Fruit fly (Drosophila melanogaster) whole organism, embryonic: ENCODE data around the gene akirin.

Experiments
- ATbp ChIP-seq: fragments of 200-800 bp; sonication (Bioruptor generic); optimal IDR thresholded peaks from 2 replicates; lab custom pipeline; 2017; ENCODE audit warnings: missing biosample characterization, mild to moderate bottlenecking, missing genetic modification characterization, missing genetic modification reagents
- Adf1 ChIP-seq: fragments of 200-800 bp; sonication (Bioruptor generic); IDR thresholded peaks from 2 replicates; pipeline ENCODE4 v1.3.6; 2022; ENCODE audit warnings: missing biosample characterization, missing genetic modification characterization
- Antp ChIP-seq: fragments of 200-800 bp; sonication (Bioruptor generic); optimal IDR thresholded peaks from 3 replicates; lab custom pipeline; 2016; ENCODE audit warnings: missing biosample characterization, missing genetic modification characterization
- CG10147 ChIP-seq: fragments of 200-800 bp; sonication (Bioruptor generic); optimal IDR thresholded peaks from 2 replicates; lab custom pipeline; 2019; ENCODE audit warnings: missing biosample characterization, mild to moderate bottlenecking, missing genetic modification characterization, moderate library complexity
- CG10431 ChIP-seq: fragments of 200-800 bp; sonication (Bioruptor generic); optimal IDR thresholded peaks from 3 replicates; lab custom pipeline; 2018; ENCODE audit warnings: missing biosample characterization, mild to moderate bottlenecking, missing genetic modification characterization
- CG10543 ChIP-seq: fragments of 200-800 bp; sonication (Bioruptor generic); optimal IDR thresholded peaks from 3 replicates; lab custom pipeline; 2017; ENCODE audit warnings: missing biosample characterization, mild to moderate bottlenecking, missing genetic modification characterization, moderate library complexity
- CG10959 ChIP-seq: fragments of 200-800 bp; sonication (Bioruptor generic); IDR thresholded peaks from 2 replicates; pipeline ENCODE4 v1.3.6; 2022; ENCODE audit warnings: missing biosample characterization, missing genetic modification characterization
- CG11085 ChIP-seq: fragments of 200-800 bp; sonication (Bioruptor generic); IDR thresholded peaks from 2 replicates; pipeline ENCODE4 v1.3.6; 2022; ENCODE audit warnings: missing biosample characterization, missing genetic modification characterization
- CG11398 ChIP-seq: fragments of 200-800 bp; sonication (Bioruptor generic); optimal IDR thresholded peaks from 2 replicates; lab custom pipeline; 2016; ENCODE audit warnings: missing biosample characterization, missing genetic modification characterization
- CG12299 ChIP-seq: fragments of 200-800 bp; sonication (Bioruptor generic); optimal IDR thresholded peaks from 2 replicates; lab custom pipeline; 2018; ENCODE audit warnings: missing biosample characterization, mild to moderate bottlenecking, missing genetic modification characterization
- CG12659 ChIP-seq: fragments of 200-800 bp; sonication (Bioruptor generic); optimal IDR thresholded peaks from 3 replicates; lab custom pipeline; 2017; ENCODE audit warnings: mild to moderate bottlenecking, missing biosample characterization, missing genetic modification reagents, missing genetic modification characterization
- CG17361 ChIP-seq: fragments of 200-800 bp; sonication (Bioruptor generic); IDR thresholded peaks from 3 replicates; pipeline ENCODE4 v1.3.6; 2022; ENCODE audit warnings: missing biosample characterization, missing genetic modification characterization
- CG17912 ChIP-seq: fragments of 200-800 bp; sonication (Bioruptor generic); optimal IDR thresholded peaks from 2 replicates; lab custom pipeline; 2018; ENCODE audit warnings: missing biosample characterization, mild to moderate bottlenecking, missing genetic modification characterization
- CG31224 ChIP-seq: fragments of 200-800 bp; sonication (Bioruptor generic); IDR thresholded peaks from 2 replicates; pipeline ENCODE4 v1.3.6; 2022; ENCODE audit warnings: missing biosample characterization, missing genetic modification characterization
- CG34224 ChIP-seq: fragments of 200-800 bp; sonication (Bioruptor generic); IDR thresholded peaks from 3 replicates; pipeline ENCODE4 v1.3.6; 2022; ENCODE audit warnings: missing biosample characterization, missing genetic modification characterization; ENCODE audit not compliant: partially characterized antibody
- CG4707 ChIP-seq: fragments of 200-800 bp; sonication (Bioruptor generic); optimal IDR thresholded peaks from 2 replicates; lab custom pipeline; 2018; ENCODE audit warnings: missing biosample characterization, mild to moderate bottlenecking, missing genetic modification characterization, moderate library complexity
- CG6175 ChIP-seq: fragments of 200-800 bp; sonication (Bioruptor generic); IDR thresholded peaks from 3 replicates; pipeline ENCODE4 v1.3.6; 2022; ENCODE audit warnings: missing biosample characterization, missing genetic modification characterization
- CG9437 ChIP-seq: fragments of 200-800 bp; sonication (Bioruptor generic); optimal IDR thresholded peaks from 2 replicates; lab custom pipeline; 2018; ENCODE audit warnings: missing biosample characterization, mild to moderate bottlenecking, missing genetic modification characterization
- CG9727 ChIP-seq: fragments of 200-800 bp; sonication (Bioruptor generic); optimal IDR thresholded peaks from 3 replicates; lab custom pipeline; 2017; ENCODE audit warnings: missing biosample characterization, mild to moderate bottlenecking, missing genetic modification characterization
- CoRest ChIP-seq: fragments of 200-800 bp; sonication (Bioruptor generic); optimal IDR thresholded peaks from 3 replicates; lab custom pipeline; 2018; ENCODE audit warnings: missing biosample characterization, mild to moderate bottlenecking, missing genetic modification characterization, moderate library complexity
- Drgx ChIP-seq: fragments of 200-800 bp; sonication (Bioruptor generic); IDR thresholded peaks from 2 replicates; pipeline ENCODE4 v1.3.6; 2022; ENCODE audit warnings: missing biosample characterization, missing genetic modification characterization
- Elba2 ChIP-seq: fragments of 200-800 bp; sonication (Bioruptor generic); optimal IDR thresholded peaks from 3 replicates; lab custom pipeline; 2016; ENCODE audit warnings: missing biosample characterization, missing genetic modification characterization
- H2.0 ChIP-seq: fragments of 200-800 bp; sonication (Bioruptor generic); IDR thresholded peaks from 2 replicates; pipeline ENCODE4 v1.3.6; 2022; ENCODE audit warnings: missing biosample characterization, missing genetic modification characterization
- HLH4C ChIP-seq: fragments of 200-800 bp; sonication (Bioruptor generic); IDR thresholded peaks from 3 replicates; pipeline ENCODE4 v1.3.6; 2022; ENCODE audit warnings: missing biosample characterization, missing genetic modification characterization; ENCODE audit not compliant: partially characterized antibody
- HLHmδ ChIP-seq: fragments of 200-800 bp; sonication (Bioruptor generic); optimal IDR thresholded peaks from 2 replicates; lab custom pipeline; 2018; ENCODE audit warnings: missing biosample characterization, mild to moderate bottlenecking, missing genetic modification characterization, moderate library complexity
- Hr51 ChIP-seq, 2 experiments: fragments of 200-800 bp; sonication (Bioruptor generic); optimal IDR thresholded peaks; 2 replicates in 1 of 2; 3 replicates in 1 of 2; lab custom pipeline; 2016 to 2018; ENCODE audit warnings: missing biosample characterization in 2 of 2, missing genetic modification characterization in 2 of 2, mild to moderate bottlenecking in 1 of 2, moderate library complexity in 1 of 2
- Jarid2 ChIP-seq: fragments of 200-800 bp; sonication (Bioruptor generic); optimal IDR thresholded peaks from 3 replicates; lab custom pipeline; 2017; ENCODE audit warnings: mild to moderate bottlenecking, missing biosample characterization, missing genetic modification reagents, missing genetic modification characterization
- Lpt ChIP-seq: fragments of >200 bp; optimal IDR thresholded peaks from 2 replicates; lab custom pipeline; 2018; ENCODE audit warnings: missing biosample characterization, missing genetic modification characterization
- Mrtf ChIP-seq: fragments of 200-800 bp; sonication (Bioruptor generic); IDR thresholded peaks from 3 replicates; pipeline ENCODE4 v1.3.6; 2022; ENCODE audit warnings: missing biosample characterization, missing genetic modification characterization
- TFAM ChIP-seq: fragments of 200-800 bp; sonication (Bioruptor generic); optimal IDR thresholded peaks from 2 replicates; lab custom pipeline; 2017; ENCODE audit warnings: missing biosample characterization, missing genetic modification characterization, inconsistent platforms
- Tbp ChIP-seq: fragments of >200 bp; optimal IDR thresholded peaks from 2 replicates; lab custom pipeline; 2018; ENCODE audit warnings: missing biosample characterization, missing genetic modification characterization
- Xbp1 ChIP-seq: fragments of 200-800 bp; sonication (Bioruptor generic); optimal IDR thresholded peaks from 3 replicates; lab custom pipeline; 2016; ENCODE audit warnings: missing biosample characterization, mild to moderate bottlenecking, missing genetic modification characterization
- cato ChIP-seq: fragments of 200-800 bp; sonication (Bioruptor generic); optimal IDR thresholded peaks from 2 replicates; lab custom pipeline; 2016; ENCODE audit warnings: missing biosample characterization, missing genetic modification characterization, borderline replicate concordance
- ci ChIP-seq: fragments of 200-800 bp; sonication (Bioruptor generic); IDR thresholded peaks from 3 replicates; pipeline ENCODE4 v1.3.6; 2022; ENCODE audit warnings: missing biosample characterization, missing genetic modification characterization
- danr ChIP-seq: fragments of 200-800 bp; sonication (Bioruptor generic); IDR thresholded peaks from 2 replicates; pipeline ENCODE4 v1.3.6; 2022; ENCODE audit warnings: missing biosample characterization, missing genetic modification characterization
- disco-r ChIP-seq: fragments of 200-800 bp; sonication (Bioruptor generic); optimal IDR thresholded peaks from 2 replicates; lab custom pipeline; 2016; ENCODE audit warnings: missing biosample characterization, missing genetic modification characterization
- dmrt11E ChIP-seq: fragments of 200-800 bp; sonication (Bioruptor generic); optimal IDR thresholded peaks from 3 replicates; lab custom pipeline; 2018; ENCODE audit warnings: missing biosample characterization, mild to moderate bottlenecking, missing genetic modification characterization, moderate library complexity
- dysf ChIP-seq: fragments of 200-800 bp; sonication (Bioruptor generic); IDR thresholded peaks from 3 replicates; pipeline ENCODE4 v1.3.6; 2022; ENCODE audit warnings: missing biosample characterization, missing genetic modification characterization
- fd3F ChIP-seq: fragments of 200-800 bp; sonication (Bioruptor generic); optimal IDR thresholded peaks from 2 replicates; lab custom pipeline; 2018; ENCODE audit warnings: missing biosample characterization, mild to moderate bottlenecking, missing genetic modification characterization, moderate library complexity
- gcm ChIP-seq: fragments of 200-800 bp; sonication (Bioruptor generic); optimal IDR thresholded peaks from 2 replicates; lab custom pipeline; 2019; ENCODE audit warnings: missing biosample characterization, mild to moderate bottlenecking, missing genetic modification characterization, moderate library complexity
- inv ChIP-seq: fragments of 200-800 bp; sonication (Bioruptor generic); IDR thresholded peaks from 2 replicates; pipeline ENCODE4 v1.3.6; 2022; ENCODE audit warnings: missing biosample characterization, missing genetic modification characterization; ENCODE audit not compliant: partially characterized antibody
- jumu ChIP-seq: fragments of 200-800 bp; sonication (Bioruptor generic); optimal IDR thresholded peaks from 3 replicates; lab custom pipeline; 2016; ENCODE audit warnings: missing biosample characterization, missing genetic modification characterization
- mld ChIP-seq: fragments of 200-800 bp; sonication (Bioruptor generic); IDR thresholded peaks from 3 replicates; pipeline ENCODE4 v1.3.6; 2022; ENCODE audit warnings: missing biosample characterization, missing genetic modification characterization; ENCODE audit not compliant: partially characterized antibody
- phol ChIP-seq: fragments of 200-800 bp; sonication (Bioruptor generic); optimal IDR thresholded peaks from 3 replicates; lab custom pipeline; 2018; ENCODE audit warnings: missing biosample characterization, mild to moderate bottlenecking, missing genetic modification characterization, moderate library complexity
- schlank ChIP-seq: fragments of 200-800 bp; sonication (Bioruptor generic); optimal IDR thresholded peaks from 2 replicates; lab custom pipeline; 2018; ENCODE audit warnings: missing biosample characterization, mild to moderate bottlenecking, missing genetic modification characterization
- tgo ChIP-seq: fragments of 200-800 bp; sonication (Bioruptor generic); IDR thresholded peaks from 3 replicates; pipeline ENCODE4 v1.3.6; 2022; ENCODE audit warnings: missing biosample characterization, missing genetic modification characterization

akirin gene

DNA sequence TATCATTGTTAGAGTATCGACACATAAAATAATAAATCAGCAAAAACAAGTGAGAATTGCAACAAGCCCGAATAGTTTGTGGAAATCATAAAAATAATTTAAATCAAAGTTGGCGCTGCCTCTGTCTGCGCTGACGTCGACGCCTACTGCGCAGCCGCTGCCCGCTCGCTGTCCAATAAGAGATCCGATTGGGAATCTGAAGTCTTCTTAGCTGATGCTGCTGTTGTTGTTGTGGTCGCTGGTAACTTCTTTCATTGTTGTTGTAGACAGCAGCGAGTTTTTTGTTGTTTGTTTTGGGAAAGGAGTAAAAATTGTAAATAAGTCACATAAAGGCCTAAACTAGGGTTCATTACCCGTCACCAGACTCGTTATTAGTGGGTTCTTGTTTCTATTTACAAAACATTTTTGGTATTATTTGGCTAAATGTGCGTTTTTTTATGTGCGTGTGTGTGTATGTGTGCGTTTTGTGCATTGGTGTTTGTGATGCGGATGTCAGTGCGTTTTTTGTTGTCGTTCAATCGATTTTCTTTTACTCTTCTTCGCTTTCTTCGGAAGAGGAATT, 4.8 kb upstream of the akirin start (continued):
- TF ChIP-seq Adf1 (GFP tag; lab: Robert Waterston, UW) (peak; percentile 85), Elba2 (GFP tag; lab: Kevin White, UChicago) (peak; percentile 51), Tbp (GFP tag; lab: Kevin White, UChicago) (no peak), CG4707 (GFP tag; lab: Kevin White, UChicago) (no peak)

DNA sequence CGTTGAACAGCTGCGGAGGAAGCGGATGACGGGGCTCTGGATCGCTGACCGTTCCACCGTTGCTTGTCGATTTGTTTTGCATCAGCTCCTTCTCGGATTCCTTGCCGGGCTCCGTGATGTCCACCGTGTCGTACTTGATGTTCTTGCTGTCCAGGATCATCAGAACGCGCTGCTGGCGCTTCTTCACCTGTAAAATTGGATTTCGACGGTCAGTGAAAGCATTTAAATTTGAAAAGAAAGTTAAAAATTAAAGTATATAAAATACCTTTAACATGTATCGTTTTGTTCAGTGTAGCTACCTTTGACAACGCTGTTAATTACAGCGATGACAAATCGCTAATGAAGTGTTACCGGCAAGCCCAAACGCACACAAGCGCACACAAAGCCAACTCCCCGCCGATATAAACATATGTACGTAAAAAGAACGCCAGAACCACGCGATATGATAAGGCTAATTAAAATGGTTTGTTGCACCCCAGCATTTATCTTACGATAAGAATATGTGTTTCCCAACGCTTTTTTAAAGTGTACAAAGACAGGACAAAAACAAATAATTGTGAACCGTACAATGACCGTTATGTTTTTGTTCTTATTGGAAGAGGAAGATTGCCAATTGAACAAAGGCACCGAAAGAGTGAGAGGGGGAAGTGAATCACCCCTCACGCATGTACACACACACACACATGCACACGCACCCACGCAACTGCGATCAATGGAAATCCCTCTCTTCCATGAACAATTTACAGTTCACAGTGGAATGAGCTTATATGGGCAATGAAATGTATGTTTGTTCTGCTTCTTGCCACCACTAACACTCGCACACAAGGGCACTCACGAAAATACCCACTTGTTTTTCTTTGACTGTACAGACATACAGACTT, 1.6 kb upstream of the akirin start:
- TF ChIP-seq CG34224 (GFP tag; lab: Robert Waterston, UW), result no peak
- no peak for TF ChIP-seq CG10147 (GFP tag; lab: Kevin White, UChicago)
- TF ChIP-seq CG10543 (GFP tag; lab: Kevin White, UChicago), result peak; percentile 27
- TF ChIP-seq TFAM (GFP tag; lab: Kevin White, UChicago), result no peak
- no peak for TF ChIP-seq cato (GFP tag; lab: Kevin White, UChicago)
- TF ChIP-seq Lpt (GFP tag; lab: Kevin White, UChicago), result no peak
- no peak; the same call in 2 of the 3 replicates for TF ChIP-seq tgo (GFP tag; lab: Robert Waterston, UW)
- peak; percentile 80; the same call in 2 of the 3 replicates for TF ChIP-seq ci (GFP tag; lab: Robert Waterston, UW)
- TF ChIP-seq CG9437 (GFP tag; lab: Kevin White, UChicago), result no peak
- TF ChIP-seq fd3F (GFP tag; lab: Kevin White, UChicago), result no peak
- 0 out of 3 replicates have a peak, but pooled peaks have one; percentile 49 for TF ChIP-seq dysf (GFP tag; lab: Robert Waterston, UW)
- peak; percentile 40 for TF ChIP-seq phol (tag; lab: Kevin White, UChicago)
- TF ChIP-seq ATbp (GFP tag; lab: Kevin White, UChicago), result no peak
- no peak for TF ChIP-seq dmrt11E (tag; lab: Kevin White, UChicago)
- no peak for TF ChIP-seq CoRest (tag; lab: Kevin White, UChicago)
- TF ChIP-seq danr (GFP tag; lab: Robert Waterston, UW), result no peak
- peak; percentile 5 for TF ChIP-seq gcm (GFP tag; lab: Kevin White, UChicago)
- no peak for TF ChIP-seq CG17912 (GFP tag; lab: Kevin White, UChicago)
- TF ChIP-seq Antp (GFP tag; lab: Kevin White, UChicago), result no peak
- no peak for TF ChIP-seq CG11085 (GFP tag; lab: Robert Waterston, UW)
- no peak for TF ChIP-seq CG11398 (GFP tag; lab: Kevin White, UChicago)
- TF ChIP-seq HLH4C, result no peak; the same call in 2 of the 3 replicates
- TF ChIP-seq H2.0 (GFP tag; lab: Robert Waterston, UW), result no peak
- no peak for TF ChIP-seq jumu (GFP tag; lab: Kevin White, UChicago)
- TF ChIP-seq disco-r (GFP tag; lab: Kevin White, UChicago), result no peak
- no peak for TF ChIP-seq Mrtf (GFP tag; lab: Robert Waterston, UW)
- TF ChIP-seq mld (GFP tag; lab: Robert Waterston, UW), result no peak
- peak; percentile 62; the same call in 1 of the 3 replicates for TF ChIP-seq CG17361 (GFP tag; lab: Robert Waterston, UW)
- no peak for TF ChIP-seq Drgx
- TF ChIP-seq Jarid2 (GFP tag; lab: Kevin White, UChicago), result no peak
- TF ChIP-seq Xbp1, result peak; percentile 35
- no peak for TF ChIP-seq CG6175
- peak; percentile 33; the same call in 1 of the 2 replicates for TF ChIP-seq CG31224
- peak; percentile 1 for TF ChIP-seq CG10431 (GFP tag; lab: Kevin White, UChicago)
- TF ChIP-seq HLHmδ (GFP tag; lab: Kevin White, UChicago), result peak; percentile 7
- TF ChIP-seq CG10959 (GFP tag; lab: Robert Waterston, UW), result no peak
- TF ChIP-seq Hr51 (GFP tag; optimal IDR thresholded peaks at IDR 0.05; lab: Kevin White, UChicago), result peak in 1 of 2 experiments; percentile 40
- no peak for TF ChIP-seq inv
- peak; percentile 2 for TF ChIP-seq CG12659
- no peak for TF ChIP-seq schlank (tag; lab: Kevin White, UChicago)
- peak; percentile 22 for TF ChIP-seq CG9727 (GFP tag; lab: Kevin White, UChicago)
- TF ChIP-seq CG12299, result no peak
